Fruit fly (Drosophila melanogaster) whole organism, embryonic: ENCODE data around the gene inaE.

Experiments
- CG1024 ChIP-seq: fragments of 200-800 bp; sonication (Bioruptor generic); IDR thresholded peaks from 2 replicates; pipeline ENCODE4 v1.3.6; 2022; ENCODE audit warnings: missing biosample characterization, missing genetic modification characterization
- CG12071 ChIP-seq: fragments of 200-800 bp; sonication (Bioruptor generic); optimal IDR thresholded peaks from 3 replicates; lab custom pipeline; 2018; ENCODE audit warnings: missing biosample characterization, mild to moderate bottlenecking, missing genetic modification characterization
- CG13287 ChIP-seq: fragments of 200-800 bp; sonication (Bioruptor generic); IDR thresholded peaks from 2 replicates; pipeline ENCODE4 v1.3.6; 2022; ENCODE audit warnings: missing biosample characterization, missing genetic modification characterization; ENCODE audit not compliant: partially characterized antibody
- CG16779 ChIP-seq: fragments of 200-800 bp; sonication (Bioruptor generic); IDR thresholded peaks from 2 replicates; pipeline ENCODE4 v1.3.6; 2022; ENCODE audit warnings: missing biosample characterization, missing genetic modification characterization
- CG2116 ChIP-seq: fragments of 200-800 bp; sonication (Bioruptor generic); optimal IDR thresholded peaks from 3 replicates; lab custom pipeline; 2018; ENCODE audit warnings: missing biosample characterization, mild to moderate bottlenecking, missing genetic modification characterization
- CG33213 ChIP-seq: fragments of 200-800 bp; sonication (Bioruptor generic); optimal IDR thresholded peaks from 3 replicates; lab custom pipeline; 2016; ENCODE audit warnings: missing biosample characterization, missing genetic modification characterization
- CG3726 ChIP-seq: fragments of 200-800 bp; sonication (Bioruptor generic); IDR thresholded peaks from 3 replicates; pipeline ENCODE4, ENCODE4 v1.3.6; 2022; ENCODE audit warnings: missing biosample characterization, missing genetic modification characterization
- HLH54F ChIP-seq: fragments of 200-800 bp; sonication (Bioruptor generic); optimal IDR thresholded peaks from 3 replicates; lab custom pipeline; 2016; ENCODE audit warnings: missing biosample characterization, missing genetic modification characterization
- Rx ChIP-seq: fragments of 200-800 bp; sonication (Bioruptor generic); IDR thresholded peaks from 2 replicates; pipeline ENCODE4 v1.3.6; 2022; ENCODE audit warnings: missing biosample characterization, missing genetic modification characterization
- chn ChIP-seq: fragments of 200-800 bp; sonication (Bioruptor generic); optimal IDR thresholded peaks from 2 replicates; lab custom pipeline; 2016; ENCODE audit warnings: missing biosample characterization, missing genetic modification characterization
- fd64A ChIP-seq: fragments of 200-800 bp; sonication (Bioruptor generic); optimal IDR thresholded peaks from 3 replicates; lab custom pipeline; 2018; ENCODE audit warnings: missing biosample characterization, mild to moderate bottlenecking, missing genetic modification characterization
- ken ChIP-seq: fragments of 200-800 bp; sonication (Bioruptor generic); IDR thresholded peaks from 3 replicates; pipeline ENCODE4 v1.3.6; 2022; ENCODE audit warnings: missing biosample characterization, missing genetic modification characterization

dm6 chrX:13821039-13821774 is 37.7 kb downstream of the inaE start:
- TF ChIP-seq ken (GFP tag; lab: Robert Waterston, UW) (no peak), Rx (GFP tag; lab: Robert Waterston, UW) (no peak), CG33213 (no peak), CG1024 (GFP tag; lab: Robert Waterston, UW) (no peak), CG12071 (GFP tag; lab: Kevin White, UChicago) (no peak), fd64A (GFP tag; lab: Kevin White, UChicago) (no peak), CG13287 (GFP tag; lab: Robert Waterston, UW) (no peak), CG16779 (GFP tag; lab: Robert Waterston, UW) (no peak), CG3726 (GFP tag; lab: Robert Waterston, UW) (no peak), CG2116 (GFP tag; lab: Kevin White, UChicago) (no peak), chn (GFP tag; lab: Kevin White, UChicago) (no peak), HLH54F (GFP tag; lab: Kevin White, UChicago) (no peak)
